Worm (Caenorhabditis elegans) whole organism, L4 larva: ENCODE measurements around the gene srj-10.

ENCODE experiments used
- T20F7.1 ChIP-seq: fragments of 200-800 bp; sonication (Bioruptor generic); optimal IDR thresholded peaks from 2 replicates; lab custom pipeline; 2018; ENCODE audit warnings: mild to moderate bottlenecking, missing genetic modification characterization, missing compliant biosample characterization
- Y48G9A.11 ChIP-seq: fragments of 200-800 bp; sonication (Bioruptor generic); IDR thresholded peaks from 2 replicates; pipeline ENCODE4 v1.3.6; 2022; ENCODE audit warnings: missing genetic modification reagents, missing genetic modification characterization, missing compliant biosample characterization
- aha-1 ChIP-seq: fragments of 150-350 bp; peaks from one replicate; lab custom pipeline; 2014; ENCODE audit warnings: missing biosample characterization, missing genetic modification characterization
- ceh-44 ChIP-seq: fragments of 200-800 bp; sonication (Bioruptor generic); IDR thresholded peaks from 2 replicates; pipeline ENCODE4 v1.3.6; 2022; ENCODE audit warnings: missing genetic modification reagents, missing genetic modification characterization, missing compliant biosample characterization
- ctbp-1 ChIP-seq: fragments of 200-800 bp; sonication (Bioruptor generic); IDR thresholded peaks from 2 replicates; pipeline ENCODE4 v1.3.6; 2022; ENCODE audit warnings: missing genetic modification reagents, missing genetic modification characterization, missing compliant biosample characterization
- daf-16 ChIP-seq, 3 experiments: sonication (generic microtip); optimal IDR thresholded peaks; 2 replicates each; lab custom pipeline; 2016 to 2017; ENCODE audit warnings: missing genetic modification characterization in 3 of 3, missing genetic modification reagents in 3 of 3, mild to moderate bottlenecking in 2 of 3, missing compliant biosample characterization in 2 of 3, missing biosample characterization in 1 of 3, moderate library complexity in 1 of 3
- daf-8 ChIP-seq: fragments of 200-800 bp; sonication (Bioruptor generic); IDR thresholded peaks from 2 replicates; pipeline ENCODE4 v1.3.6; 2022; ENCODE audit warnings: missing genetic modification characterization, missing compliant biosample characterization
- dmd-6 ChIP-seq: fragments of 200-800 bp; sonication (Bioruptor generic); IDR thresholded peaks from 2 replicates; pipeline ENCODE4 v1.3.6; 2022; ENCODE audit warnings: missing genetic modification reagents, missing genetic modification characterization, missing compliant biosample characterization
- dve-1 ChIP-seq: sonication (generic microtip); optimal IDR thresholded peaks from 2 replicates; lab custom pipeline; 2017; ENCODE audit warnings: antibody characterized with exemption, mild to moderate bottlenecking, missing genetic modification characterization, missing compliant biosample characterization; ENCODE audit not compliant: insufficient read depth
- egl-43 ChIP-seq: fragments of 200-800 bp; sonication (Bioruptor generic); IDR thresholded peaks from 2 replicates; pipeline ENCODE4 v1.3.6; 2022; ENCODE audit warnings: missing genetic modification reagents, missing genetic modification characterization, missing compliant biosample characterization
- fkh-10 ChIP-seq: fragments of 150-350 bp; optimal IDR thresholded peaks from 2 replicates; lab custom pipeline; 2014; ENCODE audit warnings: missing biosample characterization, missing genetic modification reagents, missing genetic modification characterization
- hlh-11 ChIP-seq: fragments of 200-800 bp; sonication (Bioruptor generic); optimal IDR thresholded peaks from 2 replicates; lab custom pipeline; 2018; ENCODE audit warnings: mild to moderate bottlenecking, missing genetic modification characterization, missing compliant biosample characterization
- hmg-1.1 ChIP-seq: fragments of 200-800 bp; sonication (Bioruptor generic); IDR thresholded peaks from 2 replicates; pipeline ENCODE4 v1.3.6; 2022; ENCODE audit warnings: missing genetic modification reagents, missing genetic modification characterization, missing compliant biosample characterization
- lim-7 ChIP-seq: fragments of 200-800 bp; sonication (Bioruptor generic); IDR thresholded peaks from 2 replicates; pipeline ENCODE4 v1.3.6; 2022; ENCODE audit warnings: missing genetic modification characterization, missing compliant biosample characterization
- lin-1 ChIP-seq: fragments of 200-800 bp; sonication (Bioruptor generic); IDR thresholded peaks from 2 replicates; pipeline ENCODE4 v1.3.6; 2022; ENCODE audit warnings: missing genetic modification reagents, missing genetic modification characterization, missing compliant biosample characterization
- lir-3 ChIP-seq: sonication (generic microtip); optimal IDR thresholded peaks from 2 replicates; lab custom pipeline; 2016; ENCODE audit warnings: mild to moderate bottlenecking, missing genetic modification characterization, missing compliant biosample characterization
- mes-2 ChIP-seq: sonication (generic microtip); optimal IDR thresholded peaks from 2 replicates; lab custom pipeline; 2016; ENCODE audit warnings: missing genotype, mild to moderate bottlenecking, missing genetic modification characterization, missing compliant biosample characterization; ENCODE audit not compliant: poor library complexity, severe bottlenecking
- mxl-2 ChIP-seq: fragments of 200-800 bp; sonication (Bioruptor generic); conservative IDR thresholded peaks from 2 replicates; pipeline ENCODE4 v1.3.6; 2022; ENCODE audit warnings: missing genetic modification reagents, missing genetic modification characterization, missing compliant biosample characterization
- nhr-25 ChIP-seq: sonication (generic microtip); optimal IDR thresholded peaks from 2 replicates; lab custom pipeline; 2017; ENCODE audit warnings: missing genetic modification characterization, mild to moderate bottlenecking, missing compliant biosample characterization, antibody characterized with exemption, moderate library complexity, borderline replicate concordance; ENCODE audit not compliant: insufficient read depth
- nhr-28 ChIP-seq: fragments of 150-350 bp; optimal IDR thresholded peaks from 2 replicates; lab custom pipeline; 2014; ENCODE audit warnings: missing biosample characterization, missing genetic modification characterization
- nhr-42 ChIP-seq: fragments of 200-800 bp; sonication (Bioruptor generic); IDR thresholded peaks from 2 replicates; pipeline ENCODE4 v1.3.6; 2022; ENCODE audit warnings: missing genetic modification characterization, missing compliant biosample characterization
- php-3 ChIP-seq: fragments of 200-800 bp; sonication (Bioruptor generic); IDR thresholded peaks from 2 replicates; pipeline ENCODE4 v1.3.6; 2022; ENCODE audit warnings: missing genetic modification reagents, missing genetic modification characterization, missing compliant biosample characterization
- pqm-1 ChIP-seq: sonication (generic microtip); optimal IDR thresholded peaks from 2 replicates; lab custom pipeline; 2017; ENCODE audit warnings: missing biosample characterization, missing genetic modification characterization
- sdz-12 ChIP-seq: fragments of 200-800 bp; sonication (Bioruptor generic); optimal IDR thresholded peaks from 2 replicates; lab custom pipeline; 2018; ENCODE audit warnings: mild to moderate bottlenecking, missing genetic modification characterization, missing compliant biosample characterization
- set-16 ChIP-seq: fragments of 200-800 bp; sonication (Bioruptor generic); IDR thresholded peaks from 2 replicates; pipeline ENCODE4 v1.3.6; 2022; ENCODE audit warnings: missing genetic modification reagents, missing genetic modification characterization, missing compliant biosample characterization
- skn-1 ChIP-seq: fragments of 150-350 bp; optimal IDR thresholded peaks from 2 replicates; lab custom pipeline; 2014; ENCODE audit warnings: missing biosample characterization, missing genetic modification characterization
- snpc-1.2 ChIP-seq: fragments of 200-800 bp; sonication (Bioruptor generic); IDR thresholded peaks from 2 replicates; pipeline ENCODE4 v1.3.6; 2022; ENCODE audit warnings: missing genetic modification reagents, missing genetic modification characterization, missing compliant biosample characterization
- spr-1 ChIP-seq: sonication (generic microtip); optimal IDR thresholded peaks from 2 replicates; lab custom pipeline; 2016; ENCODE audit warnings: mild to moderate bottlenecking, missing genetic modification characterization, missing compliant biosample characterization
- vab-7 ChIP-seq: fragments of 200-800 bp; sonication (Bioruptor generic); IDR thresholded peaks from 2 replicates; pipeline ENCODE4 v1.3.6; 2022; ENCODE audit warnings: missing genetic modification reagents, missing genetic modification characterization, missing compliant biosample characterization
- zfp-3 ChIP-seq: fragments of 200-800 bp; sonication (Bioruptor generic); conservative IDR thresholded peaks from 2 replicates; pipeline ENCODE4 v1.3.6; 2022; ENCODE audit warnings: missing genetic modification reagents, missing genetic modification characterization, missing compliant biosample characterization
- ztf-7 ChIP-seq: fragments of 150-350 bp; optimal IDR thresholded peaks from 2 replicates; lab custom pipeline; 2014; ENCODE audit warnings: missing biosample characterization, missing genetic modification characterization

The srj-10 gene

ce11 chrV:16045837-16046236, 27.9 kb downstream of the srj-10 start, which contains the start of gene T10C6.15 (continued):
- TF ChIP-seq Y48G9A.11 (GFP tag; lab: Robert Waterston, UW) (no peak), ztf-7 (tag; lab: Kevin White, UChicago) (no peak), lir-3 (tag; lab: Kevin White, UChicago) (no peak), ceh-44 (no peak), lim-7 (GFP tag; lab: Robert Waterston, UW) (no peak), dve-1 (tag; lab: Kevin White, UChicago) (peak; percentile 97), sdz-12 (GFP tag; lab: Kevin White, UChicago) (no peak), ctbp-1 (GFP tag; lab: Robert Waterston, UW) (no peak), snpc-1.2 (GFP tag; lab: Robert Waterston, UW) (no peak), skn-1 (tag; lab: Kevin White, UChicago) (no peak)

- 0 out of 2 replicates have a peak, but pooled peaks have one; percentile 21 for TF ChIP-seq lin-1 (GFP tag; lab: Robert Waterston, UW)
- TF ChIP-seq daf-8, result no peak
- TF ChIP-seq php-3 (GFP tag; lab: Robert Waterston, UW), result peak; percentile 68
- TF ChIP-seq vab-7 (GFP tag; lab: Robert Waterston, UW), result no peak
- no peak for TF ChIP-seq nhr-25 (tag; lab: Kevin White, UChicago)
- TF ChIP-seq aha-1, result peak; percentile 81
- TF ChIP-seq dve-1 (tag; lab: Kevin White, UChicago), result peak; percentile 74
- TF ChIP-seq hmg-1.1 (GFP tag; lab: Robert Waterston, UW), result no peak
- no peak for TF ChIP-seq ctbp-1 (GFP tag; lab: Robert Waterston, UW)
- peak; percentile 51 for TF ChIP-seq hlh-11
- peak; percentile 76 for TF ChIP-seq dmd-6 (GFP tag; lab: Robert Waterston, UW)
- TF ChIP-seq egl-43 (GFP tag; lab: Robert Waterston, UW), result no peak
- TF ChIP-seq mes-2 (tag; lab: Kevin White, UChicago), result no peak
- TF ChIP-seq T20F7.1 (GFP tag; lab: Kevin White, UChicago), result no peak
- TF ChIP-seq nhr-28 (tag; lab: Kevin White, UChicago), result peak; percentile 42
- TF ChIP-seq nhr-42 (GFP tag; lab: Robert Waterston, UW), result 0 out of 2 replicates have a peak, but pooled peaks have one; percentile 5
- no peak for TF ChIP-seq daf-16 (GFP tag; optimal IDR thresholded peaks at IDR 0.05; lab: Kevin White, UChicago)
- peak; percentile 69 for TF ChIP-seq daf-16 (tag; optimal IDR thresholded peaks at IDR 0.05; lab: Kevin White, UChicago)
- no peak for TF ChIP-seq mxl-2 (GFP tag; lab: Robert Waterston, UW)
- TF ChIP-seq sdz-12 (GFP tag; lab: Kevin White, UChicago), result no peak
- no peak for TF ChIP-seq spr-1 (tag; lab: Kevin White, UChicago)
- peak; percentile 2 for TF ChIP-seq pqm-1
These were observed 30.1 kb downstream of the srj-10 start for ce11 chrV:16043686-16044085.

ce11 chrV:16042743-16043014, 31.1 kb downstream of the srj-10 start:
- TF ChIP-seq fkh-10 (GFP tag; lab: Kevin White, UChicago), result no peak
- TF ChIP-seq zfp-3 (GFP tag; lab: Robert Waterston, UW), result 0 out of 2 replicates have a peak, but pooled peaks have one; percentile 38

- peak; percentile 81 for TF ChIP-seq set-16 (GFP tag; lab: Robert Waterston, UW)
These were observed 31.6 kb downstream of the srj-10 start, which contains the start of the genes his-2 and his-1 for ce11 chrV:16041925-16042742. his-2 (minus strand) TSS chrV:16042283. his-1 (plus strand) TSS chrV:16042520.
